Worm (Caenorhabditis elegans) whole organism, L2 larva: Measurements from ENCODE around the gene rpn-7.

Source experiments
- elt-3 ChIP-seq: sonication (generic microtip); optimal IDR thresholded peaks from 2 replicates; lab custom pipeline; 2017; ENCODE audit warnings: missing biosample characterization, missing genetic modification characterization
- nhr-12 ChIP-seq: fragments of 150-350 bp; optimal IDR thresholded peaks from 2 replicates; lab custom pipeline; 2014; ENCODE audit warnings: missing biosample characterization, missing genetic modification characterization
- unc-62 ChIP-seq: fragments of 150-350 bp; optimal IDR thresholded peaks from 2 replicates; lab custom pipeline; 2014; ENCODE audit warnings: missing biosample characterization, missing genetic modification reagents, missing genetic modification characterization

DNA sequence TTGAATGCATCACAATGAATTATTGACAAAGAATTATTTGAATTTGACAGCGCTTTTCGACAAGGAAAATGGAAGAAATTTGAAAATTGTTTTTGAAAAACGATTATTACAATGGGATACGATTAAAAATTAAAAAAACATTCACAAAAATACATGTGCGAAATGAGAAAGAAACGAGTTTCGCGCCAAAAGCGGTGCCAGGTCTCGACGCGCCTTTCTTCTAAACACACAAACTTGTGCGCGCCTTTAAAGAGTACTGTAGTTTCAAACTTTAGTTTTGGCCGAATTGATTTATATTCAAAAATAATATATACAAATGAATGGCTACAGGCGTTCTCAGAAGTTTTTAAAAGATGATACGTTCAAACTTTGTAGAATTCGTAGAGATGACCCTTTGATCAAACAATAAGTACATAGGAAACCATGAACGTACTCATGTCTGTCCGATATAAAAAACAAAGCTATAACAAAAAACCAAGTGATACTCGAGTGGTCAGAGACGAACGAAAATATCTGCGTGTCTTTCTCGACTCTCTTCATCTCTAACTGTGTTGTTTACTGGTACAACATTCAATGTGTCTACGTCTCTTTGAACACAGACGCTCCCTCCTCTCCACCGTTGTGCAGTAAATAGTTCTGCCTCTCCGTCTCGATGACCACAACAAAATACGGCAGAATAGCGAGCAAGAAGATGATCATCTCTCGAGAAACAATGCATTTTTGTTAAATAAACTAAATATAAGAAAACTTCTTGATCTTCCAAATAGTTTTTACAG, 51.6 kb downstream of the rpn-7 start:
- TF ChIP-seq nhr-12 (no peak), unc-62 (GFP tag; lab: Kevin White, UChicago) (no peak), elt-3 (tag; lab: Kevin White, UChicago) (no peak)
